Fruit fly (Drosophila melanogaster): ENCODE results near the gene Fip1.
A peak's percentile ranks its signal among the peaks of the same experiment; 100 is the strongest.

The Fip1 gene

dm6 chr3R:4437113-4437512 lies 47.7 kb upstream of the Fip1 start, which contains the start of the genes Lipt2 and CG14650 (continued):
- TF ChIP-seq rib (GFP tag; IDR thresholded peaks at IDR 0.05) (no peak), wdn (GFP tag; IDR thresholded peaks at IDR 0.05) (peak; percentile 55; the same call in 1 of the 2 replicates), chif (GFP tag; optimal IDR thresholded peaks at IDR 0.05) (peak; percentile 36 to 55), B-H2 (GFP tag; optimal IDR thresholded peaks at IDR 0.05) (peak; percentile 68), ap (GFP tag; IDR thresholded peaks at IDR 0.05) (no peak), CG13624 (GFP tag; optimal IDR thresholded peaks at IDR 0.05) (peak; percentile 85), CG12236 (GFP tag; optimal IDR thresholded peaks at IDR 0.05) (peak; percentile 23), jumu (GFP tag; optimal IDR thresholded peaks at IDR 0.05) (peak; percentile 68), CG17568 (GFP tag; optimal IDR thresholded peaks at IDR 0.05) (no peak), aop (GFP tag; IDR thresholded peaks at IDR 0.05) (no peak), CG1832 (GFP tag; optimal IDR thresholded peaks at IDR 0.05) (no peak), fd102C (GFP tag; optimal IDR thresholded peaks at IDR 0.05) (no peak), CG2202 (tag; optimal IDR thresholded peaks at IDR 0.05) (peak; percentile 37), CG15269 (tag; optimal IDR thresholded peaks at IDR 0.05) (no peak), CG4404 (GFP tag; IDR thresholded peaks at IDR 0.05) (no peak), Max (GFP tag; optimal IDR thresholded peaks at IDR 0.05) (no peak), BtbVII (GFP tag; optimal IDR thresholded peaks at IDR 0.05) (no peak), CG11696 (GFP tag; IDR thresholded peaks at IDR 0.05) (no peak), pb (GFP tag; optimal IDR thresholded peaks at IDR 0.05) (peak; percentile 33), Ada2b (GFP tag; IDR thresholded peaks at IDR 0.05) (no peak), CG9215 (GFP tag; IDR thresholded peaks at IDR 0.05) (peak; percentile 30; the same call in 1 of the 2 replicates), Aef1 (GFP tag; IDR thresholded peaks at IDR 0.05) (peak; percentile 63), CG13424 (tag; optimal IDR thresholded peaks at IDR 0.05) (peak; percentile 62), CG4360 (GFP tag; IDR thresholded peaks at IDR 0.05) (no peak), unc-4 (GFP tag; IDR thresholded peaks at IDR 0.05; ENCODE audit: partially characterized antibody) (peak; percentile 62), bigmax (GFP tag; optimal IDR thresholded peaks at IDR 0.05) (peak; percentile 45), CG12299 (tag; optimal IDR thresholded peaks at IDR 0.05) (peak; percentile 62), CkIIα-i1 (GFP tag; IDR thresholded peaks at IDR 0.05) (no peak), CG30431 (GFP tag; optimal IDR thresholded peaks at IDR 0.05) (no peak), pho (GFP tag; optimal IDR thresholded peaks at IDR 0.05) (peak; percentile 56), CG14710 (tag; optimal IDR thresholded peaks at IDR 0.05) (peak; percentile 74), Rfx (GFP tag; IDR thresholded peaks at IDR 0.05) (peak; percentile 66), btn (GFP tag; optimal IDR thresholded peaks at IDR 0.05) (peak; percentile 47), CG31224 (GFP tag; IDR thresholded peaks at IDR 0.05) (no peak), Sry-β (GFP tag; optimal IDR thresholded peaks at IDR 0.05) (no peak), gfzf (GFP tag; optimal IDR thresholded peaks at IDR 0.05) (peak; percentile 70), CG13894 (tag; optimal IDR thresholded peaks at IDR 0.05) (no peak), chinmo (GFP tag; IDR thresholded peaks at IDR 0.05; ENCODE audit: partially characterized antibody) (no peak), CG6791 (GFP tag; IDR thresholded peaks at IDR 0.05; ENCODE audit: partially characterized antibody) (peak; percentile 49; the same call in 1 of the 3 replicates), CG4730 (GFP tag; IDR thresholded peaks at IDR 0.05) (no peak), tll (GFP tag; optimal IDR thresholded peaks at IDR 0.05) (peak in 1 of 2 experiments; percentile 58), fu2 (GFP tag; optimal IDR thresholded peaks at IDR 0.05) (peak; percentile 72), bcd (GFP tag; optimal IDR thresholded peaks at IDR 0.05) (peak; percentile 33), lilli (GFP tag; optimal IDR thresholded peaks at IDR 0.05) (peak; percentile 85), CG10431 (GFP tag; optimal IDR thresholded peaks at IDR 0.05) (no peak), CG4617 (GFP tag; optimal IDR thresholded peaks at IDR 0.05; ENCODE audit: borderline replicate concordance) (peak; percentile 98), CG9609 (GFP tag; optimal IDR thresholded peaks at IDR 0.05) (peak; percentile 70), kay (GFP tag; optimal IDR thresholded peaks at IDR 0.05) (peak; percentile 34), ttk (GFP tag; IDR thresholded peaks at IDR 0.05) (no peak), tgo (GFP tag; IDR thresholded peaks at IDR 0.05) (no peak; the same call in 2 of the 3 replicates), B-H1 (GFP tag; IDR thresholded peaks at IDR 0.05) (no peak)
